Worm (Caenorhabditis elegans): ENCODE results near the gene C03G6.21.
"Not testable (repeated sequence)": the region's sequence is repeated elsewhere in the genome, so short reads cannot be mapped to it uniquely, and the experiment has no call there.

C03G6.21 gene

DNA sequence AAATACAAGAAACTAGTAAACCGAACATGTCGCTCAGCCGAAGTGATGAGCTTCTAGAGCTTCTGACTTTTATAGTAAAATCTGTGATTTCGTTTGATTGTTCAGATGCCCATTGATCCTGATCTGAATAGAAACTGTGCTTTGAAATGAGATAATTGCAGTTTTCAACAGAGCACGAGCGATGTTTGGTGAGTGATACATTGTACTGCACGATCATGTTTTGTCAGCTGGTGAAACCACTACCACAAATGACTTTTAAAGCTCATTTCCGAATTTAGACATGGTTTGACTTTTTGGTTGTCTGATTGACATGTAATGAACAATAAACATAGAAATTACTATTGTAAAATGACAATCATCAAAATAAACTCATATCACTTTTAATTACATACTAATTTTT lies 1.1 kb downstream of the C03G6.21 start, which contains the start of gene tag-293:
tag-293 (minus strand) TSS at position 101 of the 400 bp plus-strand sequence.
- TF ChIP-seq flt-1 (GFP tag; IDR thresholded peaks at IDR 0.05) = no peak
- TF ChIP-seq ztf-29 (GFP tag; IDR thresholded peaks at IDR 0.05) = no peak
- TF ChIP-seq med-1 (GFP tag; optimal IDR thresholded peaks at IDR 0.05; ENCODE audit: insufficient read depth) = no peak
- TF ChIP-seq ztf-23 (GFP tag; IDR thresholded peaks at IDR 0.05) = no peak
- TF ChIP-seq T22C8.4 (GFP tag; IDR thresholded peaks at IDR 0.05) = no peak
- TF ChIP-seq ref-1 (GFP tag; conservative IDR thresholded peaks at IDR 0.05) = no peak
- no peak for TF ChIP-seq cog-1 (tag; optimal IDR thresholded peaks at IDR 0.05)
- TF ChIP-seq klf-2 (GFP tag; conservative IDR thresholded peaks at IDR 0.05) = no peak
- no peak for TF ChIP-seq tab-1 (GFP tag; IDR thresholded peaks at IDR 0.05)

DNA sequence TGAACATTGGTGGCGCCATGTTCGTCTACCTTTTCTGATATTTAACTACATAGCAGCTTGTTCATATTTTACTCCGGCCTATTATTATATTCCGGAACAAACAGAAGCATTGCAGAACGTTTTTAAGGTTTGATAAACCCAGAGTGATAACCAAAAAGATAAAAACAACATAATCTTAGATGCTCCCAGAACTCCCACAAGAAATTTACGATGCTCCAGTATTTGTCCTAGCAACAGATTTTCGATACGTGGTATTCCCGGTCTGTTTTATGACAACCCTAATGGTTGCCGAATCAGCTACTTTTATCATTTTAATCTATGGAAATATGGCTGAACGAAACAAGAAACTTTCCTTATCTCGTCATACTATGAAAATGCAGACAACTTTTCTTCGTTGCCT lies 3.0 kb downstream of the C03G6.21 start:
- no peak for TF ChIP-seq med-1 (GFP tag; optimal IDR thresholded peaks at IDR 0.05; ENCODE audit: insufficient read depth)
- no peak for TF ChIP-seq T22C8.4 (GFP tag; IDR thresholded peaks at IDR 0.05)
- TF ChIP-seq ztf-23 (GFP tag; IDR thresholded peaks at IDR 0.05) = no peak
- no peak for TF ChIP-seq cog-1 (tag; optimal IDR thresholded peaks at IDR 0.05)
- no peak for TF ChIP-seq tab-1 (GFP tag; IDR thresholded peaks at IDR 0.05)
- no peak for TF ChIP-seq ztf-29 (GFP tag; IDR thresholded peaks at IDR 0.05)
- no peak for TF ChIP-seq ref-1 (GFP tag; conservative IDR thresholded peaks at IDR 0.05)
- TF ChIP-seq klf-2 (GFP tag; conservative IDR thresholded peaks at IDR 0.05) = no peak
- no peak for TF ChIP-seq flt-1 (GFP tag; IDR thresholded peaks at IDR 0.05)

ce11 chrV:7352186-7353053 lies 4.2 kb downstream of the C03G6.21 start, which contains the start of the genes srh-231 and srh-275:
TSS of gene srh-231 (minus strand) at chrV:7352236.
TSS of gene srh-275 (plus strand) at chrV:7353003.
- no peak for TF ChIP-seq tab-1 (GFP tag; IDR thresholded peaks at IDR 0.05)
- TF ChIP-seq ztf-23 (GFP tag; IDR thresholded peaks at IDR 0.05) = no peak
- TF ChIP-seq flt-1 (GFP tag; IDR thresholded peaks at IDR 0.05) = no peak
- TF ChIP-seq klf-2 (GFP tag; conservative IDR thresholded peaks at IDR 0.05) = no peak
- TF ChIP-seq T22C8.4 (GFP tag; IDR thresholded peaks at IDR 0.05) = no peak
- no peak for TF ChIP-seq ztf-29 (GFP tag; IDR thresholded peaks at IDR 0.05)
- no peak for TF ChIP-seq ref-1 (GFP tag; conservative IDR thresholded peaks at IDR 0.05)
- TF ChIP-seq med-1 (GFP tag; optimal IDR thresholded peaks at IDR 0.05; ENCODE audit: insufficient read depth) = no peak
- TF ChIP-seq cog-1 (tag; optimal IDR thresholded peaks at IDR 0.05) = no peak

DNA sequence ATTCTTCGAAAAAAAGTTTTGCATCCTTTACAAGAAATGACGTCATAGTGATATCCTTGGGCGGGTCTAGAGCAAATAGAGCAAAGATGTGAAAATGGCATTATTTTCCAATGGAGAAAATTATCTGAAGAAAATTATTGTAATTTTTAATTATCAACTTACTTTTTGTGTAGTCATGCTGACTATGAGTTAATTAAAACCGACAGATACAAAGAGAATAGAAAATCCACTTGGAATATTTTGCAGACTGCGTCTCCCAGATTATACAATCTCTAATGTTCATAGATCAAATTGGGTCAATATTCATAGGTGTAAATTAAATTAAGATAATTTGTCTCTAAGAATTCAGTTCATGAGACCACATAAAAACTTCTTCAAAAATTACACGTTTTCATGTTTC lies 7.0 kb downstream of the C03G6.21 start, which contains the start of gene nhr-149:
nhr-149 (minus strand) TSS at position 101 of the 400 bp plus-strand sequence.
- TF ChIP-seq ztf-29 (GFP tag; IDR thresholded peaks at IDR 0.05) (no peak), klf-2 (GFP tag; conservative IDR thresholded peaks at IDR 0.05) (no peak), med-1 (GFP tag; optimal IDR thresholded peaks at IDR 0.05; ENCODE audit: insufficient read depth) (no peak), T22C8.4 (GFP tag; IDR thresholded peaks at IDR 0.05) (no peak), ref-1 (GFP tag; conservative IDR thresholded peaks at IDR 0.05) (no peak), tab-1 (GFP tag; IDR thresholded peaks at IDR 0.05) (no peak)

- not testable (repeated sequence) for TF ChIP-seq klf-2 (GFP tag; conservative IDR thresholded peaks at IDR 0.05); T22C8.4 (GFP tag; IDR thresholded peaks at IDR 0.05); tab-1 (GFP tag; IDR thresholded peaks at IDR 0.05)
Observed at ce11 chrV:7345494-7345893, 11.1 kb downstream of the C03G6.21 start, which contains the start of gene nhr-147. TSS of gene nhr-147 (plus strand) at chrV:7345794.

ce11 chrV:7343522-7343921 lies 13.1 kb downstream of the C03G6.21 start, which contains the start of gene srh-244:
TSS of gene srh-244 (plus strand) at chrV:7343822.
- TF ChIP-seq T22C8.4 (GFP tag; IDR thresholded peaks at IDR 0.05) (no peak), tab-1 (GFP tag; IDR thresholded peaks at IDR 0.05) (no peak), klf-2 (GFP tag; conservative IDR thresholded peaks at IDR 0.05) (no peak), cog-1 (tag; optimal IDR thresholded peaks at IDR 0.05) (no peak), flt-1 (GFP tag; IDR thresholded peaks at IDR 0.05) (no peak), ref-1 (GFP tag; conservative IDR thresholded peaks at IDR 0.05) (no peak), ztf-23 (GFP tag; IDR thresholded peaks at IDR 0.05) (no peak), med-1 (GFP tag; optimal IDR thresholded peaks at IDR 0.05; ENCODE audit: insufficient read depth) (no peak), ztf-29 (GFP tag; IDR thresholded peaks at IDR 0.05) (no peak)

ce11 chrV:7341942-7342341 lies 14.6 kb downstream of the C03G6.21 start, which contains the start of the genes nhr-263 and nhr-148:
TSS of gene nhr-263 (minus strand) at chrV:7342042.
TSS of gene nhr-148 (plus strand) at chrV:7342156.
- TF ChIP-seq med-1 (GFP tag; optimal IDR thresholded peaks at IDR 0.05; ENCODE audit: insufficient read depth) = no peak
- TF ChIP-seq klf-2 (GFP tag; conservative IDR thresholded peaks at IDR 0.05) = no peak
- no peak for TF ChIP-seq flt-1 (GFP tag; IDR thresholded peaks at IDR 0.05)
- TF ChIP-seq ref-1 (GFP tag; conservative IDR thresholded peaks at IDR 0.05) = no peak
- TF ChIP-seq T22C8.4 (GFP tag; IDR thresholded peaks at IDR 0.05) = no peak
- TF ChIP-seq cog-1 (tag; optimal IDR thresholded peaks at IDR 0.05) = no peak
- no peak for TF ChIP-seq tab-1 (GFP tag; IDR thresholded peaks at IDR 0.05)
- no peak for TF ChIP-seq ztf-23 (GFP tag; IDR thresholded peaks at IDR 0.05)
- no peak for TF ChIP-seq ztf-29 (GFP tag; IDR thresholded peaks at IDR 0.05)

ce11 chrV:7339831-7340230 lies 16.8 kb downstream of the C03G6.21 start, which contains the start of gene srh-187:
TSS of gene srh-187 (minus strand) at chrV:7339931.
- TF ChIP-seq flt-1 (GFP tag; IDR thresholded peaks at IDR 0.05) (no peak), ztf-29 (GFP tag; IDR thresholded peaks at IDR 0.05) (no peak), med-1 (GFP tag; optimal IDR thresholded peaks at IDR 0.05; ENCODE audit: insufficient read depth) (no peak), ztf-23 (GFP tag; IDR thresholded peaks at IDR 0.05) (no peak), T22C8.4 (GFP tag; IDR thresholded peaks at IDR 0.05) (no peak), cog-1 (tag; optimal IDR thresholded peaks at IDR 0.05) (no peak), klf-2 (GFP tag; conservative IDR thresholded peaks at IDR 0.05) (no peak)

- TF ChIP-seq ztf-23 (GFP tag; IDR thresholded peaks at IDR 0.05); klf-2 (GFP tag; conservative IDR thresholded peaks at IDR 0.05); cog-1 (tag; optimal IDR thresholded peaks at IDR 0.05): not testable (repeated sequence)
Observed at ce11 chrV:7337218-7337617, 19.4 kb downstream of the C03G6.21 start, which contains the start of gene F10G2.7. TSS of gene F10G2.7 (minus strand) at chrV:7337318.
